Worm (Caenorhabditis elegans) whole organism, midembryonic: Measurements from ENCODE around the gene fbxa-72.

Experiments used
- T22C8.4 ChIP-seq: fragments of 200-800 bp; sonication (Bioruptor generic); IDR thresholded peaks from 2 replicates; pipeline ENCODE4 v1.3.6; 2022; ENCODE audit warnings: missing genetic modification characterization, missing compliant biosample characterization
- cog-1 ChIP-seq: sonication (generic microtip); optimal IDR thresholded peaks from 2 replicates; lab custom pipeline; 2016; ENCODE audit warnings: missing genetic modification characterization, missing compliant biosample characterization
- flt-1 ChIP-seq: fragments of 200-800 bp; sonication (Bioruptor generic); IDR thresholded peaks from 2 replicates; pipeline ENCODE4 v1.3.6; 2022; ENCODE audit warnings: missing genetic modification characterization, missing compliant biosample characterization
- klf-2 ChIP-seq: fragments of 200-800 bp; sonication (Bioruptor generic); conservative IDR thresholded peaks from 2 replicates; pipeline ENCODE4 v1.3.6; 2022; ENCODE audit warnings: missing genetic modification reagents, missing genetic modification characterization, missing compliant biosample characterization
- med-1 ChIP-seq: sonication (generic microtip); optimal IDR thresholded peaks from 2 replicates; lab custom pipeline; 2017; ENCODE audit warnings: missing genetic modification characterization, mild to moderate bottlenecking, missing compliant biosample characterization, antibody characterized with exemption, missing genetic modification reagents; ENCODE audit not compliant: insufficient read depth
- ref-1 ChIP-seq: fragments of 200-800 bp; sonication (Bioruptor generic); conservative IDR thresholded peaks from 2 replicates; pipeline ENCODE4 v1.3.6; 2022; ENCODE audit warnings: missing genetic modification reagents, missing genetic modification characterization, missing compliant biosample characterization
- tab-1 ChIP-seq: fragments of 200-800 bp; sonication (Bioruptor generic); IDR thresholded peaks from 2 replicates; pipeline ENCODE4 v1.3.6; 2022; ENCODE audit warnings: missing genetic modification characterization, missing compliant biosample characterization
- ztf-23 ChIP-seq: fragments of 200-800 bp; sonication (Bioruptor generic); IDR thresholded peaks from 2 replicates; pipeline ENCODE4 v1.3.6; 2022; ENCODE audit warnings: missing genetic modification reagents, missing genetic modification characterization, missing compliant biosample characterization
- ztf-29 ChIP-seq: fragments of 200-800 bp; sonication (Bioruptor generic); IDR thresholded peaks from 2 replicates; pipeline ENCODE4 v1.3.6; 2022; ENCODE audit warnings: missing genetic modification reagents, missing genetic modification characterization, missing compliant biosample characterization

The fbxa-72 gene

ce11 chrV:706918-707317, 30.4 kb upstream of the fbxa-72 start, which contains the start of gene srbc-38:
TSS of gene srbc-38 (plus strand) at chrV:707218.
- TF ChIP-seq tab-1 (GFP tag; lab: Robert Waterston, UW) (no peak), ztf-23 (no peak), flt-1 (no peak), ztf-29 (no peak), klf-2 (GFP tag; lab: Robert Waterston, UW) (no peak), T22C8.4 (no peak), cog-1 (tag; lab: Kevin White, UChicago) (no peak), med-1 (GFP tag; lab: Kevin White, UChicago) (no peak), ref-1 (GFP tag; lab: Robert Waterston, UW) (no peak)

- TF ChIP-seq ref-1 (GFP tag; lab: Robert Waterston, UW): peak; percentile 69
- TF ChIP-seq ztf-23: peak; percentile 68; the same call in 1 of the 2 replicates
- peak; percentile 66; the same call in 1 of the 2 replicates for TF ChIP-seq flt-1
These were observed 29.9 kb upstream of the fbxa-72 start for ce11 chrV:706449-706848.

ce11 chrV:702260-702659, 25.7 kb upstream of the fbxa-72 start, which contains the start of gene srbc-37:
TSS of gene srbc-37 (plus strand) at chrV:702560.
- TF ChIP-seq med-1 (GFP tag; lab: Kevin White, UChicago) (no peak), flt-1 (no peak), ref-1 (GFP tag; lab: Robert Waterston, UW) (no peak), tab-1 (GFP tag; lab: Robert Waterston, UW) (no peak), klf-2 (GFP tag; lab: Robert Waterston, UW) (no peak), ztf-29 (no peak), cog-1 (tag; lab: Kevin White, UChicago) (no peak), ztf-23 (no peak), T22C8.4 (no peak)

- TF ChIP-seq cog-1 (tag; lab: Kevin White, UChicago) (no peak), tab-1 (GFP tag; lab: Robert Waterston, UW) (no peak), klf-2 (GFP tag; lab: Robert Waterston, UW) (no peak), med-1 (GFP tag; lab: Kevin White, UChicago) (no peak), ztf-29 (no peak), flt-1 (no peak), ref-1 (GFP tag; lab: Robert Waterston, UW) (no peak), ztf-23 (no peak), T22C8.4 (no peak)
These were observed 23.1 kb upstream of the fbxa-72 start, which contains the start of the genes ugt-29 and srx-5 for ce11 chrV:699489-700129. TSS of gene ugt-29 (minus strand) at chrV:699589. TSS of gene srx-5 (plus strand) at chrV:700079.

- no peak for TF ChIP-seq ref-1 (GFP tag; lab: Robert Waterston, UW)
- TF ChIP-seq cog-1 (tag; lab: Kevin White, UChicago): no peak
- TF ChIP-seq tab-1 (GFP tag; lab: Robert Waterston, UW): no peak
- no peak for TF ChIP-seq ztf-23
- TF ChIP-seq T22C8.4: no peak
- no peak for TF ChIP-seq flt-1
- TF ChIP-seq med-1 (GFP tag; lab: Kevin White, UChicago): no peak
- no peak for TF ChIP-seq ztf-29
- no peak for TF ChIP-seq klf-2 (GFP tag; lab: Robert Waterston, UW)
These were observed 22.5 kb upstream of the fbxa-72 start for ce11 chrV:699051-699450.

- TF ChIP-seq T22C8.4 (no peak), klf-2 (GFP tag; lab: Robert Waterston, UW) (no peak), ztf-23 (no peak), ref-1 (GFP tag; lab: Robert Waterston, UW) (no peak), flt-1 (no peak)
These were observed 19.4 kb upstream of the fbxa-72 start, which contains the start of gene srj-52 for ce11 chrV:695914-696313. TSS of gene srj-52 (minus strand) at chrV:696014.

- TF ChIP-seq T22C8.4 (no peak), med-1 (GFP tag; lab: Kevin White, UChicago) (no peak), ref-1 (GFP tag; lab: Robert Waterston, UW) (no peak), flt-1 (no peak), tab-1 (GFP tag; lab: Robert Waterston, UW) (no peak), cog-1 (tag; lab: Kevin White, UChicago) (no peak), ztf-29 (no peak), ztf-23 (no peak), klf-2 (GFP tag; lab: Robert Waterston, UW) (no peak)
These were observed 18.1 kb upstream of the fbxa-72 start, which contains the start of gene srj-53 for ce11 chrV:694625-695024. TSS of gene srj-53 (minus strand) at chrV:694725.

- no peak for TF ChIP-seq med-1 (GFP tag; lab: Kevin White, UChicago)
- no peak for TF ChIP-seq klf-2 (GFP tag; lab: Robert Waterston, UW)
These were observed 16.3 kb upstream of the fbxa-72 start, which contains the start of gene srx-4 for ce11 chrV:692720-693422. TSS of gene srx-4 (minus strand) at chrV:692770.

ce11 chrV:689538-689937, 13.0 kb upstream of the fbxa-72 start:
- TF ChIP-seq ztf-23 (no peak), klf-2 (GFP tag; lab: Robert Waterston, UW) (no peak), ref-1 (GFP tag; lab: Robert Waterston, UW) (no peak), flt-1 (no peak), T22C8.4 (no peak), tab-1 (GFP tag; lab: Robert Waterston, UW) (no peak), cog-1 (tag; lab: Kevin White, UChicago) (no peak), med-1 (GFP tag; lab: Kevin White, UChicago) (no peak), ztf-29 (no peak)

- no peak for TF ChIP-seq ztf-29
- TF ChIP-seq klf-2 (GFP tag; lab: Robert Waterston, UW): no peak
- no peak for TF ChIP-seq med-1 (GFP tag; lab: Kevin White, UChicago)
- no peak for TF ChIP-seq ref-1 (GFP tag; lab: Robert Waterston, UW)
- no peak for TF ChIP-seq ztf-23
- no peak for TF ChIP-seq cog-1 (tag; lab: Kevin White, UChicago)
- TF ChIP-seq flt-1: no peak
- no peak for TF ChIP-seq tab-1 (GFP tag; lab: Robert Waterston, UW)
- no peak for TF ChIP-seq T22C8.4
These were observed 10.8 kb upstream of the fbxa-72 start, which contains the start of gene H25P19.1 for ce11 chrV:687384-687783. TSS of gene H25P19.1 (plus strand) at chrV:687684.
